Fruit fly (Drosophila melanogaster): ENCODE measurements around the gene CG7362.

DNA sequence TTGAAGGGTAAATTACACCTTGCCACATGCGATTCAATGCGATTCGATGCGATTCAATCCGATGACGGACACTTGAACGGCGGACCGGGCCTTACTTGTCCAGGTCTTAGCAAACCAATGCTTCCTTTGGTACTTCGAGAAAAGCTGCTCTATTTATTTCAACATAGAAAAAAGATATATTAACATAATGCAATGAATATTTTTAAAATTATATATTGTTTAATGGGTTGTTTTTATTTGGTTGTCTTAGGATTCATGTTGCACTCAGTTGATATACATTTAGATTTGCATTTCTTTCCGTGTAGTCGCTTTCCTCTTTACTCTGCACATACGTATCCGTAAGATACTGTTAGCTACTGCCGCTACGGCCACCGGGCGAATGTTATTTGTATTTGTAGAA lies 4.1 kb upstream of the CG7362 start:
- TF ChIP-seq CG33017 (tag; optimal IDR thresholded peaks at IDR 0.05) (no peak), CG7045 (GFP tag; optimal IDR thresholded peaks at IDR 0.05) (no peak), CG1620 (GFP tag; optimal IDR thresholded peaks at IDR 0.05) (no peak), Hr96 (GFP tag; optimal IDR thresholded peaks at IDR 0.05) (no peak), CG12768 (GFP tag; optimal IDR thresholded peaks at IDR 0.05) (no peak), CG7101 (tag; optimal IDR thresholded peaks at IDR 0.05) (no peak), kay (GFP tag; ENCODE audit: borderline replicate concordance) (no peak), Mnt (GFP tag; optimal IDR thresholded peaks at IDR 0.05) (no peak), pad (GFP tag; optimal IDR thresholded peaks at IDR 0.05) (no peak)
